Worm (Caenorhabditis elegans) whole organism, L3 larva: Measurements from ENCODE around the gene lmtr-3.

ENCODE experiments used
- ama-1 ChIP-seq: fragments of 150-350 bp; optimal IDR thresholded peaks from 2 replicates; lab custom pipeline; 2018
- ceh-28 ChIP-seq: fragments of 150-350 bp; optimal IDR thresholded peaks from 2 replicates; lab custom pipeline; 2014; ENCODE audit warnings: missing biosample characterization, missing genetic modification reagents, missing genetic modification characterization
- ceh-82 ChIP-seq: fragments of 150-350 bp; optimal IDR thresholded peaks from 2 replicates; lab custom pipeline; 2014; ENCODE audit warnings: missing biosample characterization, missing genetic modification characterization
- daf-12 ChIP-seq: fragments of 150-350 bp; optimal IDR thresholded peaks from 2 replicates; lab custom pipeline; 2014; ENCODE audit warnings: missing biosample characterization, missing genetic modification reagents, missing genetic modification characterization
- egl-27 ChIP-seq: sonication (generic microtip); optimal IDR thresholded peaks from 4 replicates; lab custom pipeline; 2017; ENCODE audit warnings: missing biosample characterization, missing genetic modification reagents, missing genetic modification characterization
- mdl-1 ChIP-seq: fragments of 150-350 bp; optimal IDR thresholded peaks from 2 replicates; lab custom pipeline; 2014; ENCODE audit warnings: missing biosample characterization, missing genetic modification characterization
- nhr-23 ChIP-seq: fragments of 150-350 bp; optimal IDR thresholded peaks from 2 replicates; lab custom pipeline; 2014; ENCODE audit warnings: missing biosample characterization, missing genetic modification reagents, missing genetic modification characterization
- nhr-237 ChIP-seq: fragments of 150-350 bp; optimal IDR thresholded peaks from 2 replicates; lab custom pipeline; 2014; ENCODE audit warnings: missing biosample characterization, missing genetic modification characterization
- nhr-76 ChIP-seq: fragments of 150-350 bp; sonication (generic microtip); optimal IDR thresholded peaks from 5 replicates; lab custom pipeline; 2014; ENCODE audit warnings: missing biosample characterization, missing genetic modification characterization
- snpc-4 ChIP-seq: fragments of 150-350 bp; optimal IDR thresholded peaks from 2 replicates; lab custom pipeline; 2014; ENCODE audit warnings: missing biosample characterization, missing genetic modification characterization
- unc-39 ChIP-seq: sonication (generic microtip); optimal IDR thresholded peaks from 4 replicates; lab custom pipeline; 2017; ENCODE audit warnings: missing biosample characterization, missing genetic modification characterization
- zag-1 ChIP-seq: fragments of 150-350 bp; optimal IDR thresholded peaks from 2 replicates; lab custom pipeline; 2014; ENCODE audit warnings: missing biosample characterization, missing genetic modification characterization

ce11 chrV:11156589-11156988 is 32.6 kb downstream of the lmtr-3 start:
- TF ChIP-seq daf-12 (tag; lab: Kevin White, UChicago) (no peak), egl-27 (no peak), unc-39 (tag; lab: Kevin White, UChicago) (no peak), ceh-28 (no peak), nhr-23 (tag; lab: Kevin White, UChicago) (no peak), ama-1 (lab: Kevin White, UChicago) (no peak), nhr-76 (tag; lab: Kevin White, UChicago) (no peak), ceh-82 (no peak), mdl-1 (tag; lab: Kevin White, UChicago) (no peak), snpc-4 (tag; lab: Kevin White, UChicago) (no peak), nhr-237 (no peak), zag-1 (tag; lab: Kevin White, UChicago) (no peak)
